Comparison of ENCODE assay signal across 6 worm cellular contexts in genomic region chrV:13212584-13212983, ce11.
TF ChIP-seq lines count a peak whose summit lies in the region.

No protein-coding gene starts in this region.

TF ChIP-seq in whole organism, L1 larva, 84 proteins besides CTCF, POLR2A, EP300 and RAD21 (continues in another document):
- peak; percentile 70 for TF ChIP-seq pax-3 (tag; optimal IDR thresholded peaks at IDR 0.05; lab: Kevin White, UChicago)
- no peak for TF ChIP-seq ceh-88 (GFP tag; IDR thresholded peaks at IDR 0.05; lab: Robert Waterston, UW)
- peak; percentile 85 for TF ChIP-seq pqm-1 (tag; optimal IDR thresholded peaks at IDR 0.05; lab: Kevin White, UChicago)
- peak; percentile 97 for TF ChIP-seq elt-2 (tag; optimal IDR thresholded peaks at IDR 0.05; lab: Kevin White, UChicago)
- no peak for TF ChIP-seq nhr-237 (tag; optimal IDR thresholded peaks at IDR 0.05; lab: Kevin White, UChicago)
- no peak for TF ChIP-seq rnt-1 (tag; optimal IDR thresholded peaks at IDR 0.05; lab: Kevin White, UChicago)
- TF ChIP-seq nhr-19 (GFP tag; conservative IDR thresholded peaks at IDR 0.05; lab: Robert Waterston, UW) = peak; percentile 19; the same call in 1 of the 2 replicates
- peak; percentile 56 for TF ChIP-seq jun-1 (tag; optimal IDR thresholded peaks at IDR 0.05; lab: Kevin White, UChicago)
- peak in 1 of 2 experiments; percentile 61 for TF ChIP-seq mdl-1 (tag; optimal IDR thresholded peaks at IDR 0.05; lab: Kevin White, UChicago)
- no peak for TF ChIP-seq nhr-28 (tag; optimal IDR thresholded peaks at IDR 0.05; lab: Kevin White, UChicago)
- TF ChIP-seq nhr-12 (tag; optimal IDR thresholded peaks at IDR 0.05; lab: Kevin White, UChicago) = no peak
- no peak for TF ChIP-seq ceh-8 (GFP tag; optimal IDR thresholded peaks at IDR 0.05; lab: Kevin White, UChicago)
- no peak for TF ChIP-seq lin-13 (GFP tag; optimal IDR thresholded peaks at IDR 0.05; lab: Kevin White, UChicago)
- no peak for TF ChIP-seq hlh-4 (tag; optimal IDR thresholded peaks at IDR 0.05; lab: Kevin White, UChicago)
- TF ChIP-seq snu-23 (GFP tag; optimal IDR thresholded peaks at IDR 0.05; lab: Kevin White, UChicago) = no peak

TF ChIP-seq in whole organism, L2 larva, 48 proteins besides CTCF, POLR2A, EP300 and RAD21:
- TF ChIP-seq crh-2 (tag; optimal IDR thresholded peaks at IDR 0.05; lab: Kevin White, UChicago) (peak; percentile 79), F13H6.1 (tag; optimal IDR thresholded peaks at IDR 0.05; lab: Kevin White, UChicago) (peak; percentile 70), mbf-1 (tag; optimal IDR thresholded peaks at IDR 0.05; lab: Kevin White, UChicago) (no peak), nhr-12 (tag; optimal IDR thresholded peaks at IDR 0.05; lab: Kevin White, UChicago) (no peak), sma-9 (GFP tag; optimal IDR thresholded peaks at IDR 0.05; lab: Kevin White, UChicago) (peak; percentile 80), sma-9 (tag; optimal IDR thresholded peaks at IDR 0.05; lab: Kevin White, UChicago) (no peak), nhr-25 (tag; optimal IDR thresholded peaks at IDR 0.05; lab: Kevin White, UChicago) (no peak), fos-1 (tag; optimal IDR thresholded peaks at IDR 0.05; lab: Kevin White, UChicago) (peak; percentile 98), elt-3 (tag; optimal IDR thresholded peaks at IDR 0.05; lab: Kevin White, UChicago) (no peak), ZK546.5 (tag; optimal IDR thresholded peaks at IDR 0.05; lab: Kevin White, UChicago) (no peak)

TF ChIP-seq in whole organism, L3 larva, 47 proteins besides CTCF, POLR2A, EP300 and RAD21:
- TF ChIP-seq pqm-1 (tag; optimal IDR thresholded peaks at IDR 0.05; lab: Kevin White, UChicago) (peak; percentile 99), skn-1 (tag; optimal IDR thresholded peaks at IDR 0.05; lab: Kevin White, UChicago) (no peak), ceh-16 (tag; optimal IDR thresholded peaks at IDR 0.05; lab: Kevin White, UChicago) (no peak), lsy-12 (tag; optimal IDR thresholded peaks at IDR 0.05; lab: Kevin White, UChicago) (no peak), mml-1 (tag; optimal IDR thresholded peaks at IDR 0.05; lab: Kevin White, UChicago) (peak; percentile 61), nhr-76 (tag; optimal IDR thresholded peaks at IDR 0.05; lab: Kevin White, UChicago) (no peak), jun-1 (tag; optimal IDR thresholded peaks at IDR 0.05; lab: Kevin White, UChicago) (peak; percentile 90), elt-2 (tag; optimal IDR thresholded peaks at IDR 0.05; lab: Kevin White, UChicago) (peak; percentile 99)

TF ChIP-seq in whole organism, L4 larva, 104 proteins besides CTCF, POLR2A, EP300 and RAD21:
- TF ChIP-seq ces-1 (GFP tag; optimal IDR thresholded peaks at IDR 0.05; lab: Kevin White, UChicago) = no peak
- peak; percentile 46; the same call in 1 of the 2 replicates for TF ChIP-seq lin-1 (GFP tag; IDR thresholded peaks at IDR 0.05; lab: Robert Waterston, UW)
- peak in 1 of 2 experiments; percentile 59 for TF ChIP-seq mdl-1 (tag; optimal IDR thresholded peaks at IDR 0.05; lab: Kevin White, UChicago)
- TF ChIP-seq daf-16 (GFP tag; optimal IDR thresholded peaks at IDR 0.05; lab: Kevin White, UChicago) = no peak
- peak; percentile 92 for TF ChIP-seq daf-16 (tag; optimal IDR thresholded peaks at IDR 0.05; lab: Kevin White, UChicago)
- TF ChIP-seq hlh-11 (tag; optimal IDR thresholded peaks at IDR 0.05; lab: Kevin White, UChicago) = peak; percentile 94
- peak; percentile 20 to 90 for TF ChIP-seq unc-62 (GFP tag; optimal IDR thresholded peaks at IDR 0.05 in 1 of 2; lab: Kevin White, UChicago)
- no peak for TF ChIP-seq unc-62 (tag; optimal IDR thresholded peaks at IDR 0.05; lab: Kevin White, UChicago)
- peak; percentile 98 for TF ChIP-seq dmd-6 (GFP tag; IDR thresholded peaks at IDR 0.05; lab: Robert Waterston, UW)
- TF ChIP-seq nhr-6 (tag; optimal IDR thresholded peaks at IDR 0.05; lab: Kevin White, UChicago) = peak; percentile 90
- TF ChIP-seq F44E2.7 (GFP tag; IDR thresholded peaks at IDR 0.05; lab: Robert Waterston, UW) = no peak
- peak; percentile 98 for TF ChIP-seq pqm-1 (tag; optimal IDR thresholded peaks at IDR 0.05; lab: Kevin White, UChicago)
- no peak for TF ChIP-seq egl-43 (GFP tag; IDR thresholded peaks at IDR 0.05; lab: Robert Waterston, UW)
- TF ChIP-seq saeg-2 (GFP tag; IDR thresholded peaks at IDR 0.05; lab: Robert Waterston, UW) = 0 out of 2 replicates have a peak, but pooled peaks have one; percentile 15
- peak; percentile 90 for TF ChIP-seq nhr-28 (tag; optimal IDR thresholded peaks at IDR 0.05; lab: Kevin White, UChicago)
- peak; percentile 99 for TF ChIP-seq mxl-2 (GFP tag; conservative IDR thresholded peaks at IDR 0.05; lab: Robert Waterston, UW)
- peak; percentile 61 for TF ChIP-seq nhr-48 (tag; optimal IDR thresholded peaks at IDR 0.05; lab: Kevin White, UChicago)
- peak; percentile 77; the same call in 1 of the 2 replicates for TF ChIP-seq tra-1 (GFP tag; IDR thresholded peaks at IDR 0.05; lab: Robert Waterston, UW)

TF ChIP-seq in whole organism, late embryonic, 69 proteins besides CTCF, POLR2A, EP300 and RAD21:
- TF ChIP-seq nhr-11 (tag; optimal IDR thresholded peaks at IDR 0.05; lab: Kevin White, UChicago) = no peak
- TF ChIP-seq pqm-1 (tag; optimal IDR thresholded peaks at IDR 0.05; lab: Kevin White, UChicago) = peak; percentile 42
- TF ChIP-seq elt-2 (tag; optimal IDR thresholded peaks at IDR 0.05; lab: Kevin White, UChicago) = peak; percentile 94

TF ChIP-seq in whole organism, young adult, 124 proteins besides CTCF, POLR2A, EP300 and RAD21:
- TF ChIP-seq ztf-22 (GFP tag; optimal IDR thresholded peaks at IDR 0.05; lab: Kevin White, UChicago) = peak; percentile 40
- TF ChIP-seq pha-4 (tag; optimal IDR thresholded peaks at IDR 0.05; lab: Kevin White, UChicago) = peak; percentile 42
- TF ChIP-seq ztf-25 (GFP tag; IDR thresholded peaks at IDR 0.05; lab: Robert Waterston, UW) = no peak
- TF ChIP-seq ets-4 (GFP tag; optimal IDR thresholded peaks at IDR 0.05; lab: Kevin White, UChicago) = peak; percentile 25
- peak; percentile 66 for TF ChIP-seq atf-7 (tag; optimal IDR thresholded peaks at IDR 0.05; lab: Kevin White, UChicago)
- TF ChIP-seq Y53G8AR.9 (GFP tag; conservative IDR thresholded peaks at IDR 0.05; lab: Robert Waterston, UW) = no peak
- no peak for TF ChIP-seq lin-35 (GFP tag; optimal IDR thresholded peaks at IDR 0.05; lab: Kevin White, UChicago)
- TF ChIP-seq let-607 (tag; optimal IDR thresholded peaks at IDR 0.05; lab: Kevin White, UChicago) = peak in 1 of 2 experiments; percentile 41
- peak; percentile 91 for TF ChIP-seq nhr-80 (tag; optimal IDR thresholded peaks at IDR 0.05; lab: Kevin White, UChicago)
TF ChIP-seq in whole organism, young adult: peak in this region for 6.
